Fruit fly (Drosophila melanogaster) whole organism, pupa: ENCODE results near the gene Obp73a.
A peak's percentile ranks its signal among the peaks of the same experiment; 100 is the strongest.

Experiments
- CG14655 ChIP-seq: fragments of 200-800 bp; sonication (Bioruptor generic); optimal IDR thresholded peaks from 3 replicates; lab custom pipeline; 2017; ENCODE audit warnings: mild to moderate bottlenecking, missing biosample characterization, missing genetic modification reagents, missing genetic modification characterization
- CG15710 ChIP-seq: fragments of 200-800 bp; sonication (Bioruptor generic); optimal IDR thresholded peaks from 2 replicates; lab custom pipeline; 2018; ENCODE audit warnings: missing biosample characterization, mild to moderate bottlenecking, missing genetic modification characterization, moderate library complexity
- CG8159 ChIP-seq: fragments of 200-800 bp; sonication (Bioruptor generic); optimal IDR thresholded peaks from 3 replicates; lab custom pipeline; 2018; ENCODE audit warnings: missing biosample characterization, mild to moderate bottlenecking, missing genetic modification characterization, moderate library complexity
- CG9948 ChIP-seq: fragments of 200-800 bp; sonication (Bioruptor generic); optimal IDR thresholded peaks from 2 replicates; lab custom pipeline; 2018; ENCODE audit warnings: missing biosample characterization, mild to moderate bottlenecking, missing genetic modification characterization, moderate library complexity
- D1 ChIP-seq: fragments of 200-800 bp; sonication (Bioruptor generic); optimal IDR thresholded peaks from 2 replicates; lab custom pipeline; 2018; ENCODE audit warnings: missing biosample characterization, mild to moderate bottlenecking, missing genetic modification characterization, moderate library complexity
- EcR ChIP-seq: fragments of 200-800 bp; sonication (Bioruptor generic); optimal IDR thresholded peaks from 3 replicates; lab custom pipeline; 2019; ENCODE audit warnings: missing biosample characterization, missing genetic modification characterization, mild to moderate bottlenecking, moderate library complexity, missing genetic modification reagents
- Ets98B ChIP-seq: fragments of 200-800 bp; sonication (Bioruptor generic); IDR thresholded peaks from 2 replicates; pipeline ENCODE4 v1.3.6; 2022; ENCODE audit warnings: missing biosample characterization, missing genetic modification characterization

DNA sequence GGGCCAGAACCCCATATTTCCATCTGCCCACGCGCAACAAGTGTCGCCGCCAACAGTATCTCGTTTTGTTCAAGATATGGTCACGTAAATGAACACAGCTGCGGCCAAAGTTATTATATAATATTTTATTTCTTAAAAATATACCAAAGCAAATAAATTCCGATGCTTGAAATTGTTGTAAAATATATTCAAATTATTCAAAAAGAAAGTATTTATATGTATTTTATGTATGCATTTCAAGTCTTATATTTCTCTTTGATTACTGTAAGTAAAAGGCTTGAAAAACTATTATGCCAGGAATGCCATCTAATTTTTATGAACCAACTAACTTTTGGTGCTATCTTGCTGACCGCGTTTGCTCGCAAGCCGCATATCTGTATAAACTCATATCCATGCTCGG lies 45.0 kb downstream of the Obp73a start:
- peak; percentile 89 for TF ChIP-seq CG8159
- peak; percentile 29 for TF ChIP-seq EcR (GFP tag; lab: Kevin White, UChicago)
- TF ChIP-seq D1: no peak
- peak; percentile 64 for TF ChIP-seq Ets98B (GFP tag; lab: Robert Waterston, UW)
- peak; percentile 89 for TF ChIP-seq CG15710 (tag; lab: Kevin White, UChicago)
- TF ChIP-seq CG9948 (tag; lab: Kevin White, UChicago): peak; percentile 78
- TF ChIP-seq CG14655 (GFP tag; lab: Kevin White, UChicago): no peak
